Worm (Caenorhabditis elegans): Measurements from ENCODE around the gene Y47D7A.11.

ce11 chrV:4414613-4415071 is 13.5 kb downstream of the Y47D7A.11 start, which contains the start of gene grl-5:
- TF ChIP-seq xnd-1 (tag; optimal IDR thresholded peaks at IDR 0.05) (no peak), unc-62 (GFP tag; optimal IDR thresholded peaks at IDR 0.05) (no peak), dpl-1 (GFP tag; optimal IDR thresholded peaks at IDR 0.05) (no peak), nhr-120 (GFP tag; IDR thresholded peaks at IDR 0.05) (no peak), efl-1 (GFP tag; optimal IDR thresholded peaks at IDR 0.05) (no peak), let-607 (tag; optimal IDR thresholded peaks at IDR 0.05) (no peak), snpc-1.1 (tag; optimal IDR thresholded peaks at IDR 0.05; ENCODE audit: insufficient read depth) (no peak)

Data from whole organism, young adult.